Fruit fly (Drosophila melanogaster): ENCODE data around the gene MBD-R2.

DNA sequence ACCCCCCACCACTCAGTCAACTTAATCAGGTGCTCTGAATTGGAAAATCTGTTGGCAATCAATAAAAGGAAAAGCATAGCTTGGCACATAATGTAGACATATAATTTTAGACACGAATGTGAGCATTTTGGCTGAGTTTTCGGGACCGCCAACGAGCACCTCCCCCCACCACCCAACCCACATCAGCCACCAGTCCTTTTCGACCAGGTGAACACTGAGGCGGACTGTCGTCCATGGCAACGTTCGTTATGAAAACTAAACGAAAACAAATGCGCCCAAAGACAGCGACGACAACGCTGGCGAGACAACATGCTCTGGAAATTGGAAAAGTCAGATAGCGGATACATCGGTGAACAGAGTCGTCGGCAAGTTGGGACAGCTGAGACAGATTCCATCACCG is 27.0 kb upstream of the MBD-R2 start, which contains the start of gene GstD11:
- TF ChIP-seq CG14711 (tag; optimal IDR thresholded peaks at IDR 0.05) (no peak), CG7045 (GFP tag; optimal IDR thresholded peaks at IDR 0.05) (no peak), CG1620 (GFP tag; optimal IDR thresholded peaks at IDR 0.05) (no peak), kay (GFP tag; ENCODE audit: borderline replicate concordance) (no peak), bab1 (GFP tag; optimal IDR thresholded peaks at IDR 0.05) (no peak), CG7101 (tag; optimal IDR thresholded peaks at IDR 0.05) (no peak), cnc (optimal IDR thresholded peaks at IDR 0.05) (no peak), toe (GFP tag; optimal IDR thresholded peaks at IDR 0.05) (no peak), cic (GFP tag; optimal IDR thresholded peaks at IDR 0.05) (no peak), CG33017 (tag; optimal IDR thresholded peaks at IDR 0.05) (no peak), Mnt (GFP tag; optimal IDR thresholded peaks at IDR 0.05) (no peak), pad (GFP tag; optimal IDR thresholded peaks at IDR 0.05) (no peak), CG5204 (GFP tag; optimal IDR thresholded peaks at IDR 0.05) (no peak)
